Fruit fly (Drosophila melanogaster) whole organism, adult: ENCODE measurements around the gene CG5078.

Source experiments
- CG12768 ChIP-seq: fragments of 200-800 bp; sonication (Bioruptor generic); optimal IDR thresholded peaks from 2 replicates; lab custom pipeline; 2017; ENCODE audit warnings: missing biosample characterization, missing genetic modification characterization, mild to moderate bottlenecking, moderate library complexity, missing genetic modification reagents
- CG33017 ChIP-seq: fragments of 200-800 bp; sonication (Bioruptor generic); optimal IDR thresholded peaks from 2 replicates; lab custom pipeline; 2018; ENCODE audit warnings: missing biosample characterization, mild to moderate bottlenecking, missing genetic modification characterization, moderate library complexity
- CG5204 ChIP-seq: fragments of 200-800 bp; sonication (Bioruptor generic); optimal IDR thresholded peaks from 2 replicates; lab custom pipeline; 2016; ENCODE audit warnings: missing biosample characterization, missing genetic modification characterization
- CG7045 ChIP-seq: fragments of 200-800 bp; sonication (Bioruptor generic); optimal IDR thresholded peaks from 2 replicates; lab custom pipeline; 2017; ENCODE audit warnings: missing biosample characterization, mild to moderate bottlenecking, missing genetic modification characterization
- Clk ChIP-seq: fragments of 200-800 bp; sonication (Bioruptor generic); optimal IDR thresholded peaks from 2 replicates; lab custom pipeline; 2017; ENCODE audit warnings: missing biosample characterization, missing genetic modification characterization
- Crg-1 ChIP-seq: fragments of 200-800 bp; sonication (Bioruptor generic); optimal IDR thresholded peaks from 2 replicates; lab custom pipeline; 2016; ENCODE audit warnings: missing biosample characterization, missing genetic modification characterization
- bab1 ChIP-seq: fragments of 200-800 bp; sonication (Bioruptor generic); optimal IDR thresholded peaks from 3 replicates; lab custom pipeline; 2019; ENCODE audit warnings: missing biosample characterization, mild to moderate bottlenecking, missing genetic modification characterization, moderate library complexity
- pad ChIP-seq: fragments of 200-800 bp; sonication (Bioruptor generic); optimal IDR thresholded peaks from 3 replicates; lab custom pipeline; 2017; ENCODE audit warnings: missing biosample characterization, missing genetic modification characterization, mild to moderate bottlenecking, moderate library complexity, missing genetic modification reagents
- tj ChIP-seq: fragments of 200-800 bp; sonication (Bioruptor generic); optimal IDR thresholded peaks from 3 replicates; lab custom pipeline; 2017; ENCODE audit warnings: missing biosample characterization, mild to moderate bottlenecking, missing genetic modification characterization, moderate library complexity
- toe ChIP-seq: fragments of 200-800 bp; sonication (Bioruptor generic); optimal IDR thresholded peaks from 2 replicates; lab custom pipeline; 2016; ENCODE audit warnings: missing biosample characterization, missing genetic modification characterization

DNA sequence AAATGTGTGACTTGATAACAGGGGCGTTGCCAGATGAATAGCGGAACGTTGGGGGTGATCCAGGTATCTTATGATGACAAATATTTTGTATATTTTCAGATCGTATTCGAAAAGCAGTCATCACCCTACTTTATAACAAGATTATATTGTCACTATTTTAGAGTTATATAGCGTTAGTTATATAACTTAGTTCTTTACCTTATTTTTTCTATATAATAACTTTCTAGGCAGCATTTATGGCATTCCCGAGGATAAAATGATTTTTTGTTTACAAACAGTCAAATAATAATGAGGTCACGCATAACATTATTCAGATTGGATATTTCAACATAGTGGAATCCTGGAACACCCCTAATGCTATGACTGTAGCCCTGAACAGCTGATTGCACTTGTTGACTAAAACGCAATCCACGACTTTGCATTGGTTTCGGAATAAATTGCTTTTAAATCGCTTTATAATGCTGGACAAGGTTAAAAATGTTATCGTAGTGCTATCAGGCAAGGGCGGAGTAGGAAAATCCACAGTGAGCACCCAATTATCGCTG is 20.4 kb downstream of the CG5078 start, which contains the start of gene Nubp2:
- TF ChIP-seq CG5204 (GFP tag; lab: Kevin White, UChicago) (peak; percentile 96), bab1 (peak; percentile 96), CG7045 (GFP tag; lab: Kevin White, UChicago) (peak; percentile 96), toe (GFP tag; lab: Kevin White, UChicago) (peak; percentile 98), CG12768 (GFP tag; lab: Kevin White, UChicago) (peak; percentile 93), CG33017 (peak; percentile 88), pad (GFP tag; lab: Kevin White, UChicago) (peak; percentile 86), tj (GFP tag; lab: Kevin White, UChicago) (peak; percentile 87), Crg-1 (GFP tag; lab: Kevin White, UChicago) (peak; percentile 91), Clk (GFP tag; lab: Kevin White, UChicago) (peak; percentile 90)
